Worm (Caenorhabditis elegans): ENCODE results near the gene clec-169.
A peak's percentile ranks its signal among the peaks of the same experiment; 100 is the strongest.

Gene clec-169

ce11 chrIV:1278945-1279344 lies 17.8 kb downstream of the clec-169 start:
- TF ChIP-seq cog-1 (tag; optimal IDR thresholded peaks at IDR 0.05) (no peak), klf-2 (GFP tag; conservative IDR thresholded peaks at IDR 0.05) (no peak), ztf-29 (GFP tag; IDR thresholded peaks at IDR 0.05) (no peak), T22C8.4 (GFP tag; IDR thresholded peaks at IDR 0.05) (no peak), ztf-23 (GFP tag; IDR thresholded peaks at IDR 0.05) (no peak), tab-1 (GFP tag; IDR thresholded peaks at IDR 0.05) (no peak), med-1 (GFP tag; optimal IDR thresholded peaks at IDR 0.05; ENCODE audit: insufficient read depth) (no peak), flt-1 (GFP tag; IDR thresholded peaks at IDR 0.05) (no peak), ref-1 (GFP tag; conservative IDR thresholded peaks at IDR 0.05) (no peak)

- no peak for TF ChIP-seq med-1 (GFP tag; optimal IDR thresholded peaks at IDR 0.05; ENCODE audit: insufficient read depth)
- TF ChIP-seq tab-1 (GFP tag; IDR thresholded peaks at IDR 0.05): no peak
- TF ChIP-seq ztf-23 (GFP tag; IDR thresholded peaks at IDR 0.05): no peak
- TF ChIP-seq ref-1 (GFP tag; conservative IDR thresholded peaks at IDR 0.05): no peak
- no peak for TF ChIP-seq cog-1 (tag; optimal IDR thresholded peaks at IDR 0.05)
These were observed 23.8 kb downstream of the clec-169 start for ce11 chrIV:1284877-1285276.

- no peak for TF ChIP-seq ref-1 (GFP tag; conservative IDR thresholded peaks at IDR 0.05)
These were observed 25.4 kb downstream of the clec-169 start for ce11 chrIV:1286549-1286948.

ce11 chrIV:1289327-1289726 lies 28.2 kb downstream of the clec-169 start, which contains the start of gene plst-1:
TSS of gene plst-1 (plus strand) at chrIV:1289627.
- TF ChIP-seq tab-1 (GFP tag; IDR thresholded peaks at IDR 0.05) (no peak), ref-1 (GFP tag; conservative IDR thresholded peaks at IDR 0.05) (no peak), T22C8.4 (GFP tag; IDR thresholded peaks at IDR 0.05) (no peak), ztf-23 (GFP tag; IDR thresholded peaks at IDR 0.05) (no peak), flt-1 (GFP tag; IDR thresholded peaks at IDR 0.05) (no peak)

ce11 chrIV:1298984-1299383 lies 37.9 kb downstream of the clec-169 start:
- TF ChIP-seq klf-2 (GFP tag; conservative IDR thresholded peaks at IDR 0.05) (no peak), tab-1 (GFP tag; IDR thresholded peaks at IDR 0.05) (no peak), ref-1 (GFP tag; conservative IDR thresholded peaks at IDR 0.05) (no peak), med-1 (GFP tag; optimal IDR thresholded peaks at IDR 0.05; ENCODE audit: insufficient read depth) (no peak), ztf-23 (GFP tag; IDR thresholded peaks at IDR 0.05) (no peak), ztf-29 (GFP tag; IDR thresholded peaks at IDR 0.05) (no peak)

- TF ChIP-seq flt-1 (GFP tag; IDR thresholded peaks at IDR 0.05) (0 out of 2 replicates have a peak, but pooled peaks have one; percentile 18), ztf-29 (GFP tag; IDR thresholded peaks at IDR 0.05) (no peak), med-1 (GFP tag; optimal IDR thresholded peaks at IDR 0.05; ENCODE audit: insufficient read depth) (no peak), cog-1 (tag; optimal IDR thresholded peaks at IDR 0.05) (no peak)
These were observed 48.6 kb downstream of the clec-169 start, which contains the start of the genes ddx-46 and F53H1.4 for ce11 chrIV:1309600-1310207. TSS of gene ddx-46 (minus strand) at chrIV:1309650. TSS of gene F53H1.4 (plus strand) at chrIV:1310166.

ce11 chrIV:1310337-1310736 lies 49.2 kb downstream of the clec-169 start:
- TF ChIP-seq T22C8.4 (GFP tag; IDR thresholded peaks at IDR 0.05): no peak
- no peak for TF ChIP-seq cog-1 (tag; optimal IDR thresholded peaks at IDR 0.05)
- no peak for TF ChIP-seq klf-2 (GFP tag; conservative IDR thresholded peaks at IDR 0.05)
- no peak for TF ChIP-seq ztf-23 (GFP tag; IDR thresholded peaks at IDR 0.05)

Measured in whole organism, midembryonic.